Fruit fly (Drosophila melanogaster): ENCODE data around the gene lawc.

dm6 chrX:8414351-8414750 is 2.9 kb upstream of the lawc start:
- no peak for TF ChIP-seq CG32264 (GFP tag; optimal IDR thresholded peaks at IDR 0.05)
- no peak for TF ChIP-seq Dif (GFP tag; optimal IDR thresholded peaks at IDR 0.05; ENCODE audit: partially characterized antibody)

All from whole organism, wandering third instar larva.